Worm (Caenorhabditis elegans): ENCODE data around the gene F43H9.3.

F43H9.3 gene

DNA sequence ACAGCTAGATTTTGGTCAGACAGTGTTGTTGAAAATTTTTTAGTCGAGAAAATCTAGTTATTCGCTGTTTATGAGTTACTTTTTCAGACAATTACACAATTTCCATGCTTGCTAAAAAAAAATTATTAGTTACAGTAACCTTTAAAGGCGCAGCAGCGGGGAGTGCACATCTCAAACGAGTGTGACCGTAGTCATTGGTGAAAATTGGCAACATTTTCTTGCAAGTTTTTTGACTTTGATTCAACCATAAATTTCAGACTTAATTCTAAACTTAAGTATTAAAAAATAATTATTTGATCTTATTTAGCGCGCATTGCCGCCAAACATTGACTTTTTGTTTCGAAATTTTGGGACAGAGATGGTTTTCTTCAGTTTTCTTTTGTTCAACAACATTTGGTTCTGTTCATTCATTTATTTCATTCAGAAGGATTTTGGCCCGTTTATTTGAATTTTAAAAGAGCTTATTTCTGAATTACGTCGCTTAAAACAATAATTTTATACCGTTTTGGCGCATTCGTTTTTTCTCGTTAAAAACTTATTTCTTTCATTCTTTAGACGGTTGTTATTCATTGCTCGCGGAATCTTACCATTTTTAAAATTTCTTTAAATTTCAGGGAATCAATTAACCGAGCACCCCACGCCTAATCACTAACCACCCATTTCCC, 4.2 kb upstream of the F43H9.3 start, which contains the start of gene oma-2 (continued):
- TF ChIP-seq zim-3 (tag; optimal IDR thresholded peaks at IDR 0.05) (no peak), unc-130 (GFP tag; optimal IDR thresholded peaks at IDR 0.05) (no peak), let-526 (GFP tag; IDR thresholded peaks at IDR 0.05) (no peak), bed-1 (GFP tag; IDR thresholded peaks at IDR 0.05) (no peak), ceh-58 (GFP tag; IDR thresholded peaks at IDR 0.05) (no peak), sdz-38 (tag; optimal IDR thresholded peaks at IDR 0.05) (no peak), F39B2.1 (GFP tag; IDR thresholded peaks at IDR 0.05) (no peak), dox-1 (GFP tag; IDR thresholded peaks at IDR 0.05) (peak; percentile 56), F55B11.4 (tag; optimal IDR thresholded peaks at IDR 0.05; ENCODE audit: borderline replicate concordance, insufficient read depth) (no peak), nfyb-1 (GFP tag; IDR thresholded peaks at IDR 0.05) (0 out of 2 replicates have a peak, but pooled peaks have one; percentile 33), egl-18 (GFP tag; IDR thresholded peaks at IDR 0.05) (no peak), madf-8 (GFP tag; conservative IDR thresholded peaks at IDR 0.05) (peak; percentile 95), Y53F4B.3 (GFP tag; IDR thresholded peaks at IDR 0.05) (no peak), hmg-1.2 (GFP tag; IDR thresholded peaks at IDR 0.05) (peak; percentile 45), gei-17 (GFP tag; optimal IDR thresholded peaks at IDR 0.05) (no peak), lir-1 (GFP tag; conservative IDR thresholded peaks at IDR 0.05) (no peak), lin-54 (GFP tag; optimal IDR thresholded peaks at IDR 0.05) (peak; percentile 58), sptf-2 (GFP tag; optimal IDR thresholded peaks at IDR 0.05) (no peak), mcd-1 (GFP tag; IDR thresholded peaks at IDR 0.05) (peak; percentile 47; the same call in 1 of the 2 replicates), nhr-179 (tag; optimal IDR thresholded peaks at IDR 0.05) (no peak), him-1 (tag; optimal IDR thresholded peaks at IDR 0.05) (no peak), atf-7 (tag; optimal IDR thresholded peaks at IDR 0.05) (no peak), rec-8 (tag; optimal IDR thresholded peaks at IDR 0.05) (no peak), snpc-4 (GFP tag; optimal IDR thresholded peaks at IDR 0.05) (no peak), snpc-4 (tag; optimal IDR thresholded peaks at IDR 0.05) (peak in 1 of 4 experiments; percentile 39), D2030.7 (GFP tag; IDR thresholded peaks at IDR 0.05) (peak; percentile 89), lsy-27 (tag; optimal IDR thresholded peaks at IDR 0.05; ENCODE audit: borderline replicate concordance, insufficient read depth) (no peak), nfya-2 (GFP tag; IDR thresholded peaks at IDR 0.05) (no peak), madf-10 (tag; optimal IDR thresholded peaks at IDR 0.05) (no peak), snpc-3.4 (tag; optimal IDR thresholded peaks at IDR 0.05) (peak; percentile 1), tlf-1 (GFP tag; optimal IDR thresholded peaks at IDR 0.05) (peak; percentile 45), dpff-1 (tag; optimal IDR thresholded peaks at IDR 0.05) (no peak), ccch-3 (GFP tag; optimal IDR thresholded peaks at IDR 0.05) (no peak), F22D6.2 (tag; optimal IDR thresholded peaks at IDR 0.05) (no peak), F52B5.7 (tag; optimal IDR thresholded peaks at IDR 0.05) (no peak), ztf-18 (tag; optimal IDR thresholded peaks at IDR 0.05) (peak; percentile 37)

DNA sequence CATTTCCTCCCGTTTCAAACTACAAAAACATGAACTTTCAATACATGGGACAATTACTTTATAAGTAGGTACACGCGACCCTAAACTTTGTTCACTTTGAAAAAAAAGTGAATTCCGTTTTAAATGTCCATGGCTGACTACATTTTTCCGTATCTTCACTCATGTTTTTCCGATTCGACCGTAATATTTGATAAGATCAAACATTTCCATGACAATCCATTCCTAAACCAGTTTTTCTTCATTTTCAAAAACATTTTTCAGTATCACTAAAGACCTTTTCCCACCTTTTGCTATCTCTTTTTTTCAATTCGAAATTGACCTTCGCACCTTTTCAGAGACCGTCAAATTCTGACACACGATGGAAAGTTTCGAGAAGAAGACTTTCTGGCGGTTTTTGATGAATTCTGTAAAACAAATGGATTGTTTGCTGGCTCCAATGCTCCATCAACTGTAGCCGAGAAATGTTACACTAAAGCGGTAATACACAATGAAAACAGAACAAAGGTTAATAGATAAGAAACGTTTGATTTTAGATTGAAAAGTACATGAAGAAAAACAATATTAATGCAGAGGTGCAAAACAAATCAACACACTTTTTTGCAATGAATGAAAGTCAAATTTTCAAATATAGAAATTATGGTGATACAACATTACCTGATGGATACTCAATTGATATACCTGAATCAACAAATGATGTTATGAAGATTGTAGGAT, 2.8 kb upstream of the F43H9.3 start:
- TF ChIP-seq die-1 (tag; optimal IDR thresholded peaks at IDR 0.05) (no peak), attf-5 (GFP tag; optimal IDR thresholded peaks at IDR 0.05) (no peak), akir-1 (GFP tag; optimal IDR thresholded peaks at IDR 0.05) (no peak), lin-54 (GFP tag; optimal IDR thresholded peaks at IDR 0.05) (no peak), C06A6.2 (GFP tag; conservative IDR thresholded peaks at IDR 0.05) (no peak), ceh-100 (GFP tag; IDR thresholded peaks at IDR 0.05) (no peak), ztf-22 (GFP tag; optimal IDR thresholded peaks at IDR 0.05) (no peak)

Data from whole organism, young adult.